Fruit fly (Drosophila melanogaster) whole organism, prepupa: Measurements from ENCODE around the gene CG43245.

ENCODE experiments used
- Blimp-1 ChIP-seq: fragments of 200-800 bp; sonication (Bioruptor generic); optimal IDR thresholded peaks from 3 replicates; lab custom pipeline; 2017; ENCODE audit warnings: missing biosample characterization, missing genetic modification characterization, mild to moderate bottlenecking, moderate library complexity, missing genetic modification reagents
- CG10669 ChIP-seq: fragments of 200-800 bp; sonication (Bioruptor generic); optimal IDR thresholded peaks from 3 replicates; lab custom pipeline; 2018; ENCODE audit warnings: missing biosample characterization, mild to moderate bottlenecking, missing genetic modification characterization, moderate library complexity
- CG11762 ChIP-seq: fragments of 200-800 bp; sonication (Bioruptor generic); optimal IDR thresholded peaks from 3 replicates; lab custom pipeline; 2016; ENCODE audit warnings: missing biosample characterization, missing genetic modification characterization; ENCODE audit not compliant: insufficient read depth
- CG11902 ChIP-seq: fragments of 200-800 bp; sonication (Bioruptor generic); optimal IDR thresholded peaks from 3 replicates; lab custom pipeline; 2016; ENCODE audit warnings: missing biosample characterization, missing genetic modification characterization
- CG15336 ChIP-seq: fragments of 200-800 bp; sonication (Bioruptor generic); IDR thresholded peaks from 2 replicates; pipeline ENCODE4 v1.3.6; 2022; ENCODE audit warnings: missing biosample characterization, missing genetic modification characterization
- CG16779 ChIP-seq: fragments of 200-800 bp; sonication (Bioruptor generic); optimal IDR thresholded peaks from 3 replicates; lab custom pipeline; 2017; ENCODE audit warnings: missing biosample characterization, mild to moderate bottlenecking, missing genetic modification characterization
- CG3032 ChIP-seq: fragments of 200-800 bp; optimal IDR thresholded peaks from 2 replicates; lab custom pipeline; 2019; ENCODE audit warnings: missing biosample characterization, mild to moderate bottlenecking, missing genetic modification characterization, moderate library complexity
- CG31627 ChIP-seq: fragments of 200-800 bp; sonication (Bioruptor generic); optimal IDR thresholded peaks from 3 replicates; lab custom pipeline; 2016; ENCODE audit warnings: missing biosample characterization, missing genetic modification characterization
- CG32006 ChIP-seq: fragments of 200-800 bp; sonication (Bioruptor generic); optimal IDR thresholded peaks from 3 replicates; lab custom pipeline; 2017; ENCODE audit warnings: missing biosample characterization, mild to moderate bottlenecking, missing genetic modification characterization
- CG34406 ChIP-seq: fragments of 200-800 bp; sonication (Bioruptor generic); optimal IDR thresholded peaks from 3 replicates; lab custom pipeline; 2016; ENCODE audit warnings: missing biosample characterization, missing genetic modification characterization
- CG3919 ChIP-seq: fragments of 200-800 bp; sonication (Bioruptor generic); optimal IDR thresholded peaks from 3 replicates; lab custom pipeline; 2016; ENCODE audit warnings: missing biosample characterization, missing genetic modification characterization
- CG4318 ChIP-seq: fragments of 200-800 bp; sonication (Bioruptor generic); optimal IDR thresholded peaks from 3 replicates; lab custom pipeline; 2017; ENCODE audit warnings: missing biosample characterization, mild to moderate bottlenecking, missing genetic modification characterization
- CG6163 ChIP-seq: fragments of 200-800 bp; sonication (Bioruptor generic); IDR thresholded peaks from 3 replicates; pipeline ENCODE4 v1.3.6; 2022; ENCODE audit warnings: missing biosample characterization, missing genetic modification characterization
- CG6276 ChIP-seq: fragments of 200-800 bp; sonication (Bioruptor generic); optimal IDR thresholded peaks from 2 replicates; lab custom pipeline; 2017; ENCODE audit warnings: missing biosample characterization, mild to moderate bottlenecking, missing genetic modification characterization
- CG6792 ChIP-seq: fragments of 200-800 bp; sonication (Bioruptor generic); optimal IDR thresholded peaks from 3 replicates; lab custom pipeline; 2016; ENCODE audit warnings: missing biosample characterization, missing genetic modification characterization
- CG6808 ChIP-seq: fragments of 200-800 bp; sonication (Bioruptor generic); optimal IDR thresholded peaks from 3 replicates; lab custom pipeline; 2017; ENCODE audit warnings: missing biosample characterization, missing genetic modification characterization, mild to moderate bottlenecking, moderate library complexity, missing genetic modification reagents
- CG6854 ChIP-seq: fragments of 200-800 bp; sonication (Bioruptor generic); optimal IDR thresholded peaks from 2 replicates; lab custom pipeline; 2017; ENCODE audit warnings: missing biosample characterization, mild to moderate bottlenecking, missing genetic modification characterization
- CG7368 ChIP-seq: fragments of 200-800 bp; sonication (Bioruptor generic); optimal IDR thresholded peaks from 3 replicates; lab custom pipeline; 2016; ENCODE audit warnings: missing biosample characterization, missing genetic modification characterization
- CG8119 ChIP-seq: fragments of 200-800 bp; sonication (Bioruptor generic); IDR thresholded peaks from 3 replicates; pipeline ENCODE4 v1.3.6; 2022; ENCODE audit warnings: missing biosample characterization, missing genetic modification characterization
- CG8319 ChIP-seq: fragments of 200-800 bp; sonication (Bioruptor generic); optimal IDR thresholded peaks from 3 replicates; lab custom pipeline; 2016; ENCODE audit warnings: missing biosample characterization, missing genetic modification characterization
- CG9139 ChIP-seq: fragments of 200-800 bp; sonication (Bioruptor generic); optimal IDR thresholded peaks from 3 replicates; lab custom pipeline; 2017; ENCODE audit warnings: missing biosample characterization, mild to moderate bottlenecking, missing genetic modification characterization
- Eip75B ChIP-seq: fragments of 200-800 bp; sonication (Bioruptor generic); optimal IDR thresholded peaks from 3 replicates; lab custom pipeline; 2016; ENCODE audit warnings: missing biosample characterization, missing genetic modification characterization
- Eip78C ChIP-seq: fragments of 200-800 bp; sonication (Bioruptor generic); peaks from one replicate; lab custom pipeline; 2016; ENCODE audit warnings: missing biosample characterization, missing genetic modification characterization
- Eip93F ChIP-seq: fragments of 200-800 bp; sonication (Bioruptor generic); optimal IDR thresholded peaks from 2 replicates; lab custom pipeline; 2016; ENCODE audit warnings: missing biosample characterization, mild to moderate bottlenecking, missing genetic modification characterization
- Ets21C ChIP-seq: fragments of 200-800 bp; sonication (Bioruptor generic); optimal IDR thresholded peaks from 3 replicates; lab custom pipeline; 2016; ENCODE audit warnings: missing biosample characterization, missing genetic modification characterization
- Ets96B ChIP-seq: fragments of 200-800 bp; optimal IDR thresholded peaks from 2 replicates; lab custom pipeline; 2019; ENCODE audit warnings: missing biosample characterization, mild to moderate bottlenecking, missing genetic modification characterization, moderate library complexity
- Gug ChIP-seq: fragments of 200-800 bp; sonication (Bioruptor generic); IDR thresholded peaks from 2 replicates; pipeline ENCODE4 v1.3.6; 2022; ENCODE audit warnings: missing biosample characterization, missing genetic modification characterization
- Hr38 ChIP-seq: sonication (Bioruptor generic); optimal IDR thresholded peaks from 2 replicates; lab custom pipeline; 2016; ENCODE audit warnings: missing biosample characterization, missing genetic modification characterization
- Hr39 ChIP-seq: fragments of 200-800 bp; sonication (Bioruptor generic); optimal IDR thresholded peaks from 2 replicates; lab custom pipeline; 2016; ENCODE audit warnings: missing biosample characterization, missing genetic modification characterization
- Hr4 ChIP-seq: fragments of 200-800 bp; sonication (Bioruptor generic); optimal IDR thresholded peaks from 3 replicates; lab custom pipeline; 2016; ENCODE audit warnings: missing biosample characterization, missing genetic modification characterization
- Lpt ChIP-seq: fragments of 200-800 bp; sonication (Bioruptor generic); optimal IDR thresholded peaks from 3 replicates; lab custom pipeline; 2016; ENCODE audit warnings: missing biosample characterization, missing genetic modification characterization
- Met ChIP-seq: fragments of 200-800 bp; sonication (Bioruptor generic); optimal IDR thresholded peaks from 3 replicates; lab custom pipeline; 2016; ENCODE audit warnings: missing biosample characterization, missing genetic modification characterization
- OdsH ChIP-seq: fragments of 200-800 bp; sonication (Bioruptor generic); optimal IDR thresholded peaks from 3 replicates; lab custom pipeline; 2016; ENCODE audit warnings: missing biosample characterization, missing genetic modification characterization
- Sox14 ChIP-seq: fragments of 200-800 bp; sonication (Bioruptor generic); optimal IDR thresholded peaks from 3 replicates; lab custom pipeline; 2016; ENCODE audit warnings: missing biosample characterization, missing genetic modification characterization
- achi ChIP-seq: fragments of 200-800 bp; sonication (Bioruptor generic); optimal IDR thresholded peaks from 3 replicates; lab custom pipeline; 2016; ENCODE audit warnings: missing biosample characterization, missing genetic modification characterization
- acj6 ChIP-seq: fragments of 200-800 bp; sonication (Bioruptor generic); optimal IDR thresholded peaks from 3 replicates; lab custom pipeline; 2016; ENCODE audit warnings: missing biosample characterization, missing genetic modification characterization
- cyc ChIP-seq: fragments of 200-800 bp; sonication (Bioruptor generic); optimal IDR thresholded peaks from 3 replicates; lab custom pipeline; 2016; ENCODE audit warnings: missing biosample characterization, missing genetic modification characterization
- dac ChIP-seq: fragments of 200-800 bp; sonication (Bioruptor generic); optimal IDR thresholded peaks from 2 replicates; lab custom pipeline; 2017; ENCODE audit warnings: missing biosample characterization, mild to moderate bottlenecking, missing genetic modification characterization
- esn ChIP-seq: fragments of 200-800 bp; sonication (Bioruptor generic); optimal IDR thresholded peaks from 2 replicates; lab custom pipeline; 2016; ENCODE audit warnings: missing biosample characterization, mild to moderate bottlenecking, missing genetic modification characterization, moderate library complexity
- fd59A ChIP-seq: fragments of 200-800 bp; sonication (Bioruptor generic); optimal IDR thresholded peaks from 2 replicates; lab custom pipeline; 2017; ENCODE audit warnings: missing biosample characterization, mild to moderate bottlenecking, missing genetic modification characterization, missing genetic modification reagents
- fkh ChIP-seq: fragments of 200-800 bp; sonication (Bioruptor generic); optimal IDR thresholded peaks from 3 replicates; lab custom pipeline; 2017; ENCODE audit warnings: missing biosample characterization, mild to moderate bottlenecking, missing genetic modification characterization, moderate library complexity
- pdm3 ChIP-seq: fragments of 200-800 bp; sonication (Bioruptor generic); optimal IDR thresholded peaks from 3 replicates; lab custom pipeline; 2016; ENCODE audit warnings: missing biosample characterization, missing genetic modification characterization
- salr ChIP-seq, 2 experiments: fragments of 200-800 bp; sonication (Bioruptor generic); optimal IDR thresholded peaks; 3 replicates each; lab custom pipeline; 2016 to 2018; ENCODE audit warnings: missing biosample characterization in 2 of 2, missing genetic modification characterization in 2 of 2, mild to moderate bottlenecking in 1 of 2
- spab ChIP-seq: fragments of 200-800 bp; sonication (Bioruptor generic); optimal IDR thresholded peaks from 2 replicates; lab custom pipeline; 2017; ENCODE audit warnings: missing biosample characterization, mild to moderate bottlenecking, missing genetic modification characterization, missing genetic modification reagents
- ss ChIP-seq, 2 experiments: fragments of 200-800 bp; sonication (Bioruptor generic); optimal IDR thresholded peaks; 2 replicates in 1 of 2; 3 replicates in 1 of 2; lab custom pipeline; 2017 to 2018; ENCODE audit warnings: mild to moderate bottlenecking in 2 of 2, missing biosample characterization in 2 of 2, missing genetic modification characterization in 2 of 2, moderate library complexity in 1 of 2
- topi ChIP-seq: fragments of 200-800 bp; sonication (Bioruptor generic); optimal IDR thresholded peaks from 3 replicates; lab custom pipeline; 2016; ENCODE audit warnings: missing biosample characterization, missing genetic modification characterization

Gene CG43245

dm6 chr3L:10739666-10740417, 31.9 kb upstream of the CG43245 start (continued):
- TF ChIP-seq Hr4 (GFP tag; lab: Kevin White, UChicago) (peak; percentile 95), Ets96B (tag; lab: Kevin White, UChicago) (peak; percentile 93), Gug (GFP tag; lab: Robert Waterston, UW) (peak; percentile 88), ss (GFP tag; optimal IDR thresholded peaks at IDR 0.05; lab: Kevin White, UChicago) (peak; percentile 89 to 92), fd59A (GFP tag; lab: Kevin White, UChicago) (peak; percentile 89), dac (peak; percentile 78), CG6163 (GFP tag; lab: Robert Waterston, UW) (peak; percentile 91), spab (GFP tag; lab: Kevin White, UChicago) (peak; percentile 90), CG34406 (GFP tag; lab: Kevin White, UChicago) (peak; percentile 91)

dm6 chr3L:10740707-10741106, 31.0 kb upstream of the CG43245 start:
- no peak; the same call in 2 of the 3 replicates for TF ChIP-seq CG6163 (GFP tag; lab: Robert Waterston, UW)
- peak; percentile 62 for TF ChIP-seq CG10669
- TF ChIP-seq Eip93F (GFP tag; lab: Kevin White, UChicago) = peak; percentile 16
- TF ChIP-seq achi = peak; percentile 74
- TF ChIP-seq CG11902 (GFP tag; lab: Kevin White, UChicago) = peak; percentile 15
- peak; percentile 85 for TF ChIP-seq CG32006 (GFP tag; lab: Kevin White, UChicago)
- peak; percentile 78 for TF ChIP-seq Hr4 (GFP tag; lab: Kevin White, UChicago)
- peak; percentile 60 for TF ChIP-seq CG34406 (GFP tag; lab: Kevin White, UChicago)
- peak; percentile 57 for TF ChIP-seq fd59A (GFP tag; lab: Kevin White, UChicago)
- TF ChIP-seq cyc (GFP tag; lab: Kevin White, UChicago) = peak; percentile 23
- no peak for TF ChIP-seq Lpt (GFP tag; lab: Kevin White, UChicago)
- peak; percentile 40 for TF ChIP-seq topi (GFP tag; lab: Kevin White, UChicago)
- peak; percentile 35 for TF ChIP-seq dac
- peak; percentile 53 for TF ChIP-seq pdm3 (GFP tag; lab: Kevin White, UChicago)
- peak; percentile 37 for TF ChIP-seq Met (GFP tag; lab: Kevin White, UChicago)
- peak; percentile 20 for TF ChIP-seq CG6792 (GFP tag; lab: Kevin White, UChicago)
- TF ChIP-seq Blimp-1 (GFP tag; lab: Kevin White, UChicago) = peak; percentile 17
- TF ChIP-seq CG6854 (GFP tag; lab: Kevin White, UChicago) = no peak
- TF ChIP-seq CG3919 (GFP tag; lab: Kevin White, UChicago) = peak; percentile 31
- peak; percentile 67 for TF ChIP-seq CG15336
- peak; percentile 57 for TF ChIP-seq CG8119 (GFP tag; lab: Robert Waterston, UW)
- TF ChIP-seq salr (GFP tag; optimal IDR thresholded peaks at IDR 0.05; lab: Kevin White, UChicago) = peak in 1 of 2 experiments; percentile 63
- no peak for TF ChIP-seq CG8319 (GFP tag; lab: Kevin White, UChicago)
- no peak for TF ChIP-seq Hr38
- TF ChIP-seq esn (GFP tag; lab: Kevin White, UChicago) = peak; percentile 59
- no peak for TF ChIP-seq CG7368
- TF ChIP-seq spab (GFP tag; lab: Kevin White, UChicago) = peak; percentile 62
- TF ChIP-seq acj6 (GFP tag; lab: Kevin White, UChicago) = peak; percentile 61
- TF ChIP-seq fkh (GFP tag; lab: Kevin White, UChicago) = no peak
- TF ChIP-seq Eip78C = peak; percentile 83
- TF ChIP-seq CG6808 = peak; percentile 47
- peak; percentile 73 for TF ChIP-seq OdsH (GFP tag; lab: Kevin White, UChicago)
- no peak for TF ChIP-seq Eip75B (GFP tag; lab: Kevin White, UChicago)
- TF ChIP-seq CG6276 (GFP tag; lab: Kevin White, UChicago) = peak; percentile 43
- peak; percentile 74 for TF ChIP-seq Ets96B (tag; lab: Kevin White, UChicago)
- TF ChIP-seq Gug (GFP tag; lab: Robert Waterston, UW) = peak; percentile 8; the same call in 1 of the 2 replicates
- peak; percentile 21 for TF ChIP-seq Ets21C
- TF ChIP-seq CG3032 = peak; percentile 71
- no peak for TF ChIP-seq CG9139 (GFP tag; lab: Kevin White, UChicago)
- peak; percentile 38 for TF ChIP-seq CG31627
- TF ChIP-seq Sox14 (GFP tag; lab: Kevin White, UChicago) = peak; percentile 32
- TF ChIP-seq CG16779 (tag; lab: Kevin White, UChicago) = peak; percentile 3
- TF ChIP-seq CG11762 = peak; percentile 49
- TF ChIP-seq CG4318 (GFP tag; lab: Kevin White, UChicago) = peak; percentile 73
- peak; percentile 43 for TF ChIP-seq Hr39 (GFP tag; lab: Kevin White, UChicago)
